Worm (Caenorhabditis elegans): ENCODE results near the gene T27A10.6.

The T27A10.6 gene

ce11 chrX:3596303-3596772 is at the start of gene T27A10.6:
Gene T27A10.6, minus strand, starts transcription at chrX:3596353.
- TF ChIP-seq nhr-76 (tag; optimal IDR thresholded peaks at IDR 0.05) (no peak), ham-2 (GFP tag; optimal IDR thresholded peaks at IDR 0.05) (peak; percentile 92), elt-1 (tag; optimal IDR thresholded peaks at IDR 0.05; ENCODE audit: borderline replicate concordance, insufficient read depth) (peak; percentile 85), blmp-1 (tag; optimal IDR thresholded peaks at IDR 0.05) (peak; percentile 77)

ce11 chrX:3645924-3646323 is 49.8 kb upstream of the T27A10.6 start:
- TF ChIP-seq sem-2 (GFP tag; optimal IDR thresholded peaks at IDR 0.05) (no peak), mls-2 (tag; optimal IDR thresholded peaks at IDR 0.05) (no peak), ces-1 (GFP tag; optimal IDR thresholded peaks at IDR 0.05) (no peak), unc-120 (tag; optimal IDR thresholded peaks at IDR 0.05; ENCODE audit: poor library complexity, severe bottlenecking) (peak; percentile 27), ham-2 (GFP tag; optimal IDR thresholded peaks at IDR 0.05) (no peak), hlh-1 (tag; optimal IDR thresholded peaks at IDR 0.05) (peak; percentile 59)

- no peak for TF ChIP-seq ces-1 (GFP tag; optimal IDR thresholded peaks at IDR 0.05)
- no peak for TF ChIP-seq lsy-2 (tag; optimal IDR thresholded peaks at IDR 0.05)
- TF ChIP-seq nhr-12 (tag; optimal IDR thresholded peaks at IDR 0.05), result no peak
- no peak for TF ChIP-seq bed-3 (GFP tag; optimal IDR thresholded peaks at IDR 0.05)
- no peak for TF ChIP-seq nhr-237 (tag; optimal IDR thresholded peaks at IDR 0.05)
- no peak for TF ChIP-seq ceh-83 (GFP tag; optimal IDR thresholded peaks at IDR 0.05)
- TF ChIP-seq ham-2 (GFP tag; optimal IDR thresholded peaks at IDR 0.05), result no peak
- TF ChIP-seq nhr-2 (tag; optimal IDR thresholded peaks at IDR 0.05), result no peak
- TF ChIP-seq unc-120 (tag; optimal IDR thresholded peaks at IDR 0.05; ENCODE audit: poor library complexity, severe bottlenecking), result no peak
- no peak for TF ChIP-seq ztf-11 (tag; optimal IDR thresholded peaks at IDR 0.05)
- TF ChIP-seq tbx-8 (GFP tag; optimal IDR thresholded peaks at IDR 0.05), result no peak
- TF ChIP-seq drap-1 (GFP tag; optimal IDR thresholded peaks at IDR 0.05), result no peak
- TF ChIP-seq nhr-76 (tag; optimal IDR thresholded peaks at IDR 0.05), result no peak
- no peak for TF ChIP-seq sptf-1 (tag; optimal IDR thresholded peaks at IDR 0.05)
- TF ChIP-seq zip-8 (tag; optimal IDR thresholded peaks at IDR 0.05), result no peak
- TF ChIP-seq unc-62 (GFP tag; optimal IDR thresholded peaks at IDR 0.05), result no peak
Observed at ce11 chrX:3644796-3645195, 48.6 kb upstream of the T27A10.6 start, which contains the start of gene tmem-24. Gene tmem-24, minus strand, starts transcription at chrX:3644896.

- no peak for TF ChIP-seq lin-32 (GFP tag; optimal IDR thresholded peaks at IDR 0.05)
- TF ChIP-seq elt-1 (tag; optimal IDR thresholded peaks at IDR 0.05; ENCODE audit: borderline replicate concordance, insufficient read depth), result no peak
- peak; percentile 18 for TF ChIP-seq ces-1 (GFP tag; optimal IDR thresholded peaks at IDR 0.05)
Observed at ce11 chrX:3634782-3635181, 38.6 kb upstream of the T27A10.6 start.

- TF ChIP-seq drap-1 (GFP tag; optimal IDR thresholded peaks at IDR 0.05), result no peak
- no peak for TF ChIP-seq mab-5 (tag; optimal IDR thresholded peaks at IDR 0.05)
- no peak for TF ChIP-seq unc-39 (tag; optimal IDR thresholded peaks at IDR 0.05)
- no peak for TF ChIP-seq lin-32 (GFP tag; optimal IDR thresholded peaks at IDR 0.05)
- TF ChIP-seq bed-3 (GFP tag; optimal IDR thresholded peaks at IDR 0.05), result no peak
- TF ChIP-seq mls-2 (tag; optimal IDR thresholded peaks at IDR 0.05), result no peak
- TF ChIP-seq ham-2 (GFP tag; optimal IDR thresholded peaks at IDR 0.05), result no peak
Observed at ce11 chrX:3633654-3634053, 37.5 kb upstream of the T27A10.6 start, which contains the start of gene gst-11. Gene gst-11, minus strand, starts transcription at chrX:3633754.

ce11 chrX:3631550-3631949 is 35.4 kb upstream of the T27A10.6 start:
- TF ChIP-seq mab-5 (tag; optimal IDR thresholded peaks at IDR 0.05) (no peak), cnd-1 (tag; optimal IDR thresholded peaks at IDR 0.05) (no peak), tbx-8 (GFP tag; optimal IDR thresholded peaks at IDR 0.05) (peak; percentile 98), nhr-76 (tag; optimal IDR thresholded peaks at IDR 0.05) (no peak), zip-8 (tag; optimal IDR thresholded peaks at IDR 0.05) (no peak), bed-3 (GFP tag; optimal IDR thresholded peaks at IDR 0.05) (no peak), mep-1 (tag; optimal IDR thresholded peaks at IDR 0.05) (no peak)

- TF ChIP-seq bed-3 (GFP tag; optimal IDR thresholded peaks at IDR 0.05) (no peak), ces-1 (GFP tag; optimal IDR thresholded peaks at IDR 0.05) (no peak)
Observed at ce11 chrX:3630090-3630489, 33.9 kb upstream of the T27A10.6 start.

All from whole organism, mixed stage, embryonic.